Worm (Caenorhabditis elegans) whole organism, late embryonic: ENCODE results near the gene srsx-39.
A peak's percentile ranks its signal among the peaks of the same experiment; 100 is the strongest.

Experiments
- F13H6.1 ChIP-seq: sonication (generic microtip); optimal IDR thresholded peaks from 2 replicates; lab custom pipeline; 2016; ENCODE audit warnings: missing genetic modification characterization, missing compliant biosample characterization
- ahr-1 ChIP-seq: sonication (generic microtip); optimal IDR thresholded peaks from 2 replicates; lab custom pipeline; 2016; ENCODE audit warnings: missing genetic modification characterization, missing compliant biosample characterization
- ama-1 ChIP-seq: fragments of 150-350 bp; optimal IDR thresholded peaks from 2 replicates; lab custom pipeline; 2014
- ceh-14 ChIP-seq: sonication (generic microtip); optimal IDR thresholded peaks from 2 replicates; lab custom pipeline; 2016; ENCODE audit warnings: missing genotype, missing genetic modification characterization, missing compliant biosample characterization
- ceh-18 ChIP-seq: sonication (generic microtip); optimal IDR thresholded peaks from 2 replicates; lab custom pipeline; 2016; ENCODE audit warnings: missing genetic modification characterization, missing compliant biosample characterization
- ceh-2 ChIP-seq: sonication (generic microtip); optimal IDR thresholded peaks from 2 replicates; lab custom pipeline; 2016; ENCODE audit warnings: missing genotype, missing genetic modification characterization, missing compliant biosample characterization
- ceh-24 ChIP-seq: sonication (generic microtip); optimal IDR thresholded peaks from 2 replicates; lab custom pipeline; 2016; ENCODE audit warnings: mild to moderate bottlenecking, missing genetic modification characterization, missing compliant biosample characterization
- ceh-34 ChIP-seq: sonication (generic microtip); optimal IDR thresholded peaks from 2 replicates; lab custom pipeline; 2016; ENCODE audit warnings: mild to moderate bottlenecking, missing genetic modification characterization, missing compliant biosample characterization
- ceh-45 ChIP-seq: fragments of 200-800 bp; sonication (Bioruptor generic); IDR thresholded peaks from 2 replicates; pipeline ENCODE4 v1.3.6; 2022; ENCODE audit warnings: missing genetic modification reagents, missing genetic modification characterization, missing compliant biosample characterization
- ceh-48 ChIP-seq: sonication (generic microtip); optimal IDR thresholded peaks from 2 replicates; lab custom pipeline; 2016; ENCODE audit warnings: missing genetic modification characterization, inconsistent platforms, missing compliant biosample characterization
- ceh-9 ChIP-seq: sonication (generic microtip); optimal IDR thresholded peaks from 2 replicates; lab custom pipeline; 2016; ENCODE audit warnings: mild to moderate bottlenecking, missing genetic modification characterization, inconsistent platforms, missing compliant biosample characterization
- elt-2 ChIP-seq: sonication (generic microtip); optimal IDR thresholded peaks from 2 replicates; lab custom pipeline; 2016; ENCODE audit warnings: missing genetic modification reagents, missing genetic modification characterization, missing compliant biosample characterization
- fkh-6 ChIP-seq: sonication (generic microtip); optimal IDR thresholded peaks from 2 replicates; lab custom pipeline; 2016; ENCODE audit warnings: missing genetic modification characterization, missing compliant biosample characterization
- gmeb-2 ChIP-seq: sonication (generic microtip); optimal IDR thresholded peaks from 2 replicates; lab custom pipeline; 2016; ENCODE audit warnings: missing genetic modification characterization, inconsistent platforms, missing compliant biosample characterization
- hlh-30 ChIP-seq: sonication (generic microtip); optimal IDR thresholded peaks from 2 replicates; lab custom pipeline; 2017; ENCODE audit warnings: antibody characterized with exemption, missing genetic modification characterization, missing compliant biosample characterization; ENCODE audit not compliant: insufficient read depth
- hlh-6 ChIP-seq: sonication (generic microtip); optimal IDR thresholded peaks from 2 replicates; lab custom pipeline; 2016; ENCODE audit warnings: missing genotype, missing genetic modification characterization, missing compliant biosample characterization
- hlh-8 ChIP-seq: sonication (generic microtip); optimal IDR thresholded peaks from 2 replicates; lab custom pipeline; 2016; ENCODE audit warnings: missing genotype, missing genetic modification characterization, missing compliant biosample characterization
- lim-6 ChIP-seq: sonication (generic microtip); optimal IDR thresholded peaks from 2 replicates; lab custom pipeline; 2016; ENCODE audit warnings: missing genetic modification characterization, missing compliant biosample characterization
- mec-3 ChIP-seq: sonication (generic microtip); optimal IDR thresholded peaks from 2 replicates; lab custom pipeline; 2016; ENCODE audit warnings: borderline replicate concordance, missing genetic modification characterization, missing compliant biosample characterization
- nhr-11 ChIP-seq: fragments of 150-350 bp; optimal IDR thresholded peaks from 2 replicates; lab custom pipeline; 2014; ENCODE audit warnings: missing biosample characterization, missing genetic modification characterization
- pat-9 ChIP-seq: fragments of 200-800 bp; sonication (Bioruptor generic); optimal IDR thresholded peaks from 2 replicates; lab custom pipeline; 2018; ENCODE audit warnings: mild to moderate bottlenecking, missing genetic modification characterization, moderate library complexity, missing compliant biosample characterization
- pax-1 ChIP-seq: fragments of 150-350 bp; optimal IDR thresholded peaks from 2 replicates; lab custom pipeline; 2014; ENCODE audit warnings: missing biosample characterization, missing genetic modification characterization
- pha-2 ChIP-seq: sonication (generic microtip); optimal IDR thresholded peaks from 2 replicates; lab custom pipeline; 2017; ENCODE audit warnings: mild to moderate bottlenecking, missing genetic modification characterization, missing compliant biosample characterization
- pha-4 ChIP-seq: fragments of 150-350 bp; optimal IDR thresholded peaks from 2 replicates; lab custom pipeline; 2018; ENCODE audit warnings: missing biosample characterization, missing genetic modification reagents, missing genetic modification characterization
- ref-2 ChIP-seq: sonication (generic microtip); optimal IDR thresholded peaks from 2 replicates; lab custom pipeline; 2016; ENCODE audit warnings: missing genetic modification characterization, missing compliant biosample characterization
- sox-4 ChIP-seq: sonication (generic microtip); optimal IDR thresholded peaks from 2 replicates; lab custom pipeline; 2017; ENCODE audit warnings: mild to moderate bottlenecking, missing genetic modification characterization, inconsistent platforms, missing compliant biosample characterization
- syd-9 ChIP-seq: sonication (generic microtip); optimal IDR thresholded peaks from 2 replicates; lab custom pipeline; 2016; ENCODE audit warnings: mild to moderate bottlenecking, missing genetic modification characterization, moderate library complexity, missing compliant biosample characterization
- tbx-2 ChIP-seq: sonication (generic microtip); optimal IDR thresholded peaks from 2 replicates; lab custom pipeline; 2016; ENCODE audit warnings: missing genetic modification characterization, missing compliant biosample characterization
- ttx-3 ChIP-seq: sonication (generic microtip); optimal IDR thresholded peaks from 2 replicates; lab custom pipeline; 2016; ENCODE audit warnings: missing genetic modification reagents, missing genetic modification characterization, missing compliant biosample characterization
- unc-55 ChIP-seq: sonication (generic microtip); optimal IDR thresholded peaks from 2 replicates; lab custom pipeline; 2017; ENCODE audit warnings: missing biosample characterization, missing genetic modification reagents, missing genetic modification characterization
- unc-86 ChIP-seq: sonication (generic microtip); optimal IDR thresholded peaks from 2 replicates; lab custom pipeline; 2016; ENCODE audit warnings: missing genetic modification characterization, missing compliant biosample characterization
- ztf-16 ChIP-seq: sonication (generic microtip); optimal IDR thresholded peaks from 2 replicates; lab custom pipeline; 2017; ENCODE audit warnings: missing genetic modification characterization, missing compliant biosample characterization

srsx-39 gene

ce11 chrV:15287856-15288255 is 31.3 kb upstream of the srsx-39 start, which contains the start of gene cyp-34A1:
Gene cyp-34A1 (minus strand): TSS chrV:15287956.
- no peak for TF ChIP-seq ahr-1 (tag; lab: Kevin White, UChicago)
- TF ChIP-seq unc-86 (tag; lab: Kevin White, UChicago), result no peak
- TF ChIP-seq ceh-14 (tag; lab: Kevin White, UChicago), result no peak
- TF ChIP-seq pha-4 (tag; lab: Kevin White, UChicago), result no peak
- no peak for TF ChIP-seq ceh-34 (tag; lab: Kevin White, UChicago)
- no peak for TF ChIP-seq ztf-16
- TF ChIP-seq fkh-6, result no peak
- no peak for TF ChIP-seq lim-6

DNA sequence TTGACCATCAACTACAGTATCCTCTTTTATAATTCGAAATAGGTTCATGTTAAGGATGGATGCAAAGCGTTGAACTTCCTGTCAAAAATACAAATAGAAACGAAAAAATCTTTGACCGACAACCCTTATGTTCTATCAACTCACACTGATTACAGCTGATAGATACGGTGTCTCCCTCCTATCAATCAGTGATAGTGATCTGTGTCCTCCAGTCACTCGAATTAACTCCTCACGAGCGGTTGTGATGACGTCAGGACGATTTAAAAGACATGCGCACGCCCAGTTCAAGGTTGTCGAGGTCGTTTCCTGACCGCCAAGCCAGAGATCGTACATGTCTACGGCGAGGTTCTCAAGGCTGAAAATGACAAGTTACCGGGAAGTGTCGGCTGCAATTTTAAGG is 29.4 kb upstream of the srsx-39 start:
- no peak for TF ChIP-seq lim-6
- peak; percentile 57 for TF ChIP-seq elt-2 (tag; lab: Kevin White, UChicago)

DNA sequence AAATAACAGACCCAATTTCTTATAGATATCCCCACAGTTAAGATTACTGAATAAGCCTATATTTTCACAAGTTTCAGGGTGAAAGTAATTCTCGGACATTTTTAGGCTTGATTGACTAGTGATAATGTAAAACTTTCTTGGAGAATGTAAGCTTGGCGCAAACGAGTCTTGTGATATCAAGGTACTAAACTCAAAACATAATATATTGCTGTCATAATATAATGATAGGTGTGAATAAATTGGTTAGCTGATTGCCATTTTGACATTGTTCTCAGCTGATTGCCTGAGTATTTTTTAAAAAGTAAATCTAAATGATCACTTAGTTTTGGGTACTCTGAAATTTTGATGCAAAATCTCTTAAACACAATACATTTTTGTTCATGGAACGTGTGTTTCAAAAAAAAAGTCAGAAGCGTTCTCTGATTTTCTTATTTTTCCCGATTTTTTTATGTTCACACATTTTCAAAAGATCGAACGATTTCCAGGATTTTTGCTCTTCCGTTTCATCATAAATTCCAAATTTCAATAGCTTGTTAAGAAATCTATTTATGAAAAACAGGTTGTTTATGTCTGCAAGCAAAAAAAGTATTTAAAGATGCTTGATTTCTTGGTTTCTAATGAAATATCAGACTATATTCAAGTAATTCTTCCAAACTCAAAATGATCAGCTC is 24.8 kb upstream of the srsx-39 start, which contains the start of the genes srw-19 and srx-51:
TSS of gene srw-19 (minus strand) at position 101 of the 671 bp plus-strand sequence.
TSS of gene srx-51 (plus strand) at position 621 of the 671 bp plus-strand sequence.
- no peak for TF ChIP-seq hlh-8
- TF ChIP-seq unc-55 (GFP tag; lab: Kevin White, UChicago), result no peak
- TF ChIP-seq ceh-24 (tag; lab: Kevin White, UChicago), result no peak
- TF ChIP-seq hlh-6 (tag; lab: Kevin White, UChicago), result no peak
- no peak for TF ChIP-seq ttx-3 (tag; lab: Kevin White, UChicago)
- no peak for TF ChIP-seq sox-4
- TF ChIP-seq nhr-11 (tag; lab: Kevin White, UChicago), result no peak
- no peak for TF ChIP-seq ceh-45 (GFP tag; lab: Robert Waterston, UW)

DNA sequence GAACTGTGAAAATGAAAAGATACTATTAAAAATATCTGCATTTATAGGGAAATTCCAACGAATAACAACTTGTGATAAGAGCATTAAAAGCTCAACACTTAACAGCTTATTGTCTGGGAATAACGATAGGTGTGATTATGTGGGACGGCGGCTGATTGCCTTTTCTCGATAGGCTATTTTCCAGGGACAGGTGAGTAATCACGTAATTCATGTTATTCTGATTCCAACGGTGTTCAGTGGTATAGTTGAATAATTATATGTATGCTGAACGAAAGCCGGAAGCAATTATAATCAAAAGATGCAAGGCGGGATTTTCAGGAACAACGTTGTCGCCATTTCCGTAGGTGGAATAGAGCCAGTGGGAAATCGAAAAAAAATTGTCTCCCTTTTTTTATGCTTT is 20.3 kb upstream of the srsx-39 start, which contains the start of gene srw-17:
TSS of gene srw-17 (minus strand) at position 101 of the 400 bp plus-strand sequence.
- no peak for TF ChIP-seq hlh-8

- TF ChIP-seq pha-2 (tag; lab: Kevin White, UChicago) (no peak), gmeb-2 (tag; lab: Kevin White, UChicago) (no peak)
Observed at ce11 chrV:15274757-15275156, 18.2 kb upstream of the srsx-39 start, which contains the start of gene srw-16. Gene srw-16 (minus strand): TSS chrV:15274857.

DNA sequence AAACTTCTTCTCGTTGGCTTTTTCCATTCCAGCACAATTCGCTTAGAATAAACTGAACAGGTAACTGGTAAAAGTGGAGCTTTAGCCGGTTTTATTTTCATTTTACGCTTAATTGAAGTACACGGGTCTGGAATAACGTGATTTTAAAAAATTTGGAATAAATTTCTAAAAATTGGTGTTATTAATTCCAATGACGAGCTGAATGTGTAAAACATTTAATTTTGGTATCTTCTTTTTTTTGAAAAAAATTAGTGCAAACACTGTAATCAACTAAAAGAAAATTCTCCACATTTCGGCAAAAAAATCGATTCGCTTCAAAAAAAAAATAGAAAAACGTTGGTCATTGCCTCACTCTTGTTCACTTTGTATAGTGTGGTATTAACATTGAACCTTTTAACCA is 15.7 kb upstream of the srsx-39 start, which contains the start of gene T10H4.4:
TSS of gene T10H4.4 (minus strand) at position 101 of the 400 bp plus-strand sequence.
- TF ChIP-seq ama-1 (lab: Kevin White, UChicago), result no peak
- TF ChIP-seq hlh-30 (tag; lab: Kevin White, UChicago), result no peak
- no peak for TF ChIP-seq ceh-18
- TF ChIP-seq syd-9, result no peak
- no peak for TF ChIP-seq ceh-2 (tag; lab: Kevin White, UChicago)
- no peak for TF ChIP-seq ztf-16
- TF ChIP-seq tbx-2 (tag; lab: Kevin White, UChicago), result no peak
- no peak for TF ChIP-seq pax-1 (tag; lab: Kevin White, UChicago)
- TF ChIP-seq F13H6.1 (tag; lab: Kevin White, UChicago), result no peak
- no peak for TF ChIP-seq ceh-48 (tag; lab: Kevin White, UChicago)
- TF ChIP-seq mec-3 (tag; lab: Kevin White, UChicago), result no peak
- no peak for TF ChIP-seq ceh-45 (GFP tag; lab: Robert Waterston, UW)

ce11 chrV:15268302-15268701 is 11.7 kb upstream of the srsx-39 start, which contains the start of gene srw-22:
Gene srw-22 (plus strand): TSS chrV:15268602.
- TF ChIP-seq ceh-9 (tag; lab: Kevin White, UChicago), result no peak
- TF ChIP-seq pat-9 (tag; lab: Kevin White, UChicago), result no peak
- TF ChIP-seq ref-2, result no peak
